Worm (Caenorhabditis elegans): ENCODE results near the gene arrd-16.

The arrd-16 gene

DNA sequence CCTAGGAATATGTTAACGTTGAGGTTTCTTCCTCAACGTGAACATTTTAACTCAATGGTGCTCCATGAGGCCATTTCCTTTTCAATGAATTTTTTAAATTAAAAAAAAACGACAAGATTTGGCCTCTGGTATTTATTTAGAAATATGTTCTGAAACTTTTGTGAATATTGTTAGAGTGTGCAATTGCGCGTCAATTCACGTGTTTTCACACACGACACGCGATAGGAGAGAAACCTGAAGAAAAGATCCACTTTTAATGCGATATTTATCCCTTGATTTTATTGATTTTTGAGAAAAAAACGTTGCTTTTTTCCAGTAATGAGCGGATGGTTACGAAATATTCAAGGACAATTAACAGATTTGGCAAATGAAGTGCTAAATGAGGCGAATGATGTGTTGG is 14.7 kb downstream of the arrd-16 start, which contains the start of gene sql-1:
Gene sql-1, plus strand, starts transcription at position 313 of the 400 bp plus-strand sequence.
- TF ChIP-seq zag-1 (tag; optimal IDR thresholded peaks at IDR 0.05) (no peak), hmg-11 (tag; optimal IDR thresholded peaks at IDR 0.05) (peak; percentile 34), daf-12 (tag; optimal IDR thresholded peaks at IDR 0.05) (no peak), nhr-11 (tag; optimal IDR thresholded peaks at IDR 0.05) (no peak), nfya-1 (tag; optimal IDR thresholded peaks at IDR 0.05; ENCODE audit: insufficient read depth) (peak; percentile 42), ama-1 (optimal IDR thresholded peaks at IDR 0.05) (no peak), unc-39 (tag; optimal IDR thresholded peaks at IDR 0.05) (no peak), unc-62 (GFP tag; optimal IDR thresholded peaks at IDR 0.05) (no peak), lin-39 (tag; optimal IDR thresholded peaks at IDR 0.05) (no peak), ceh-9 (tag; optimal IDR thresholded peaks at IDR 0.05) (no peak), nhr-67 (tag; optimal IDR thresholded peaks at IDR 0.05) (no peak), snpc-4 (tag; optimal IDR thresholded peaks at IDR 0.05) (no peak), ceh-28 (tag; optimal IDR thresholded peaks at IDR 0.05) (no peak), pha-4 (tag; optimal IDR thresholded peaks at IDR 0.05) (no peak), sea-2 (GFP tag; optimal IDR thresholded peaks at IDR 0.05) (no peak), fkh-2 (tag; optimal IDR thresholded peaks at IDR 0.05) (no peak), aly-2 (tag; optimal IDR thresholded peaks at IDR 0.05) (no peak), ZK546.5 (tag; optimal IDR thresholded peaks at IDR 0.05) (no peak)

DNA sequence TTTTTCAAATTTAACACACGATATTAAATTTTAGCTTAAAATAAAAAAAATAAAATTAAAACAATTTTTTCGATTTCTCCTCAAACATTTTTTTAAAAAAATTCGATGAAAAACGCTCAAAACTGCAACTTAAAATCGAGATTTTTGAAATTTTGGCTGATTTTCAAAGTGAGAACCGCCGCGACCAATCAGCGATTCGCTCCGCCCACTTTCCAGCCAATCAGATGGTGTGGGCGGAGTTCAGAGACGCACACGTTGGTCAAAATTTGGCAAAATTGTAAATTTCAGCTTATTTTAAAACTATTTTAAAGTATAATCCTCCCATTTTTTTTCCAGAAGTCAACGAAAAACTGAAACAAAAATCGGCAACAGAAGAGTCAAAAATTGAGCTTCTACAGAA is 26.0 kb downstream of the arrd-16 start:
- TF ChIP-seq daf-12 (tag; optimal IDR thresholded peaks at IDR 0.05) (no peak), ZK546.5 (tag; optimal IDR thresholded peaks at IDR 0.05) (no peak), nfya-1 (tag; optimal IDR thresholded peaks at IDR 0.05; ENCODE audit: insufficient read depth) (peak; percentile 70), ama-1 (optimal IDR thresholded peaks at IDR 0.05) (no peak)

DNA sequence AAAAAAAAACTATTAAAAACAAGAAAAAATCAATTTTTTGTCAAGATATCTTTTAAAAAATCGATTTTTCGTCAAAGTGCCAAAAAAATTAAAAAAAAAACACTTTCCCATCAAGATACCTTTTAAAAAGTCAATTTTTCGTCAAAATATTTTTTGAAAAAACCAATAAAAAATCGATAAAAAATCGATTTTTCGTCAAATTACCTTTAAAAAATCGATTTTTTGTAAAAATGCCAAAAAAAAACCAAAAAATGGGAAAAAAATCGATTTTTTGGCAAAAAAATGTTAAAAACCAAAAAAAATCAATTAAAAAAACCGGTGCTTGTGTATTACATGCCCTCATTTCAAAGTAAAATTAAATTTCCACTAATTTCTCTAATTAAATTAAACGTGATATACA is 33.1 kb downstream of the arrd-16 start:
- no peak for TF ChIP-seq nhr-25 (tag; optimal IDR thresholded peaks at IDR 0.05)
- no peak for TF ChIP-seq nhr-43 (tag; optimal IDR thresholded peaks at IDR 0.05; ENCODE audit: poor library complexity, severe bottlenecking)
- peak; percentile 93 for TF ChIP-seq ceh-28 (tag; optimal IDR thresholded peaks at IDR 0.05)
- TF ChIP-seq ceh-82 (tag; optimal IDR thresholded peaks at IDR 0.05), result no peak

DNA sequence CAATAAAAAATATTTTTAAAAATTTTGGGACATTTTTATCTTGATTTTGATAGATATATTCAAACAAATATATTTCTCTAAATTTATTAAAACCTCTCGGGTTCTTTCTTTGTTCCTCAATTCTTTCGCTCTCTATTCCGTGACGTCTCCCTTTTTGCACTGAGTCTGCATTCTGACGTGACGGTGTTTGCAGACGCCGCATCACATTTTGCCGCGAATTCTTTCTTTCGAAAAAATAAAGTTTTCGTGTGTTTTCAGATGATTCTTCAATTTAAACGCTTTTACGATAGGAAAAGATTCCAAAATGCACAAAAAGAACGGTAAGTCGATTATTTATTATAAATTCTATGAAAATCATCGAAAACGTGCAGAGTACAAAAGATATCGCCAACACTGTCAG is 43.5 kb downstream of the arrd-16 start:
- TF ChIP-seq nhr-28 (tag; optimal IDR thresholded peaks at IDR 0.05) (no peak), fos-1 (tag; optimal IDR thresholded peaks at IDR 0.05) (no peak), snpc-4 (tag; optimal IDR thresholded peaks at IDR 0.05) (no peak), nfya-1 (tag; optimal IDR thresholded peaks at IDR 0.05; ENCODE audit: insufficient read depth) (peak; percentile 54), nhr-77 (tag; optimal IDR thresholded peaks at IDR 0.05) (no peak), R02D3.7 (tag; optimal IDR thresholded peaks at IDR 0.05) (no peak), jun-1 (tag; optimal IDR thresholded peaks at IDR 0.05) (peak; percentile 13), nhr-23 (tag; optimal IDR thresholded peaks at IDR 0.05) (no peak), nhr-237 (tag; optimal IDR thresholded peaks at IDR 0.05) (no peak), lin-39 (tag; optimal IDR thresholded peaks at IDR 0.05) (no peak), mdl-1 (tag; optimal IDR thresholded peaks at IDR 0.05) (no peak), lsy-12 (tag; optimal IDR thresholded peaks at IDR 0.05) (no peak), nhr-67 (tag; optimal IDR thresholded peaks at IDR 0.05) (no peak), fkh-10 (GFP tag; optimal IDR thresholded peaks at IDR 0.05) (no peak), pha-4 (tag; optimal IDR thresholded peaks at IDR 0.05) (peak; percentile 47), nhr-43 (tag; optimal IDR thresholded peaks at IDR 0.05; ENCODE audit: poor library complexity, severe bottlenecking) (no peak), sea-2 (GFP tag; optimal IDR thresholded peaks at IDR 0.05) (no peak), ztf-11 (tag; optimal IDR thresholded peaks at IDR 0.05) (no peak), unc-62 (GFP tag; optimal IDR thresholded peaks at IDR 0.05) (no peak), lin-15B (tag; optimal IDR thresholded peaks at IDR 0.05) (peak; percentile 44), ceh-16 (tag; optimal IDR thresholded peaks at IDR 0.05) (no peak), elt-2 (tag; optimal IDR thresholded peaks at IDR 0.05) (peak; percentile 19), ceh-9 (tag; optimal IDR thresholded peaks at IDR 0.05) (no peak), ama-1 (optimal IDR thresholded peaks at IDR 0.05) (no peak), eor-1 (tag; optimal IDR thresholded peaks at IDR 0.05) (no peak), pqm-1 (tag; optimal IDR thresholded peaks at IDR 0.05) (no peak), aly-2 (tag; optimal IDR thresholded peaks at IDR 0.05) (no peak), skn-1 (tag; optimal IDR thresholded peaks at IDR 0.05) (no peak), mml-1 (tag; optimal IDR thresholded peaks at IDR 0.05) (no peak), nhr-11 (tag; optimal IDR thresholded peaks at IDR 0.05) (no peak), elt-3 (tag; optimal IDR thresholded peaks at IDR 0.05) (no peak), egl-5 (tag; optimal IDR thresholded peaks at IDR 0.05) (no peak), egl-27 (tag; optimal IDR thresholded peaks at IDR 0.05) (no peak), tbx-2 (tag; optimal IDR thresholded peaks at IDR 0.05) (no peak), nhr-12 (tag; optimal IDR thresholded peaks at IDR 0.05) (no peak), fkh-2 (tag; optimal IDR thresholded peaks at IDR 0.05) (no peak), hmg-11 (tag; optimal IDR thresholded peaks at IDR 0.05) (peak; percentile 78), zag-1 (tag; optimal IDR thresholded peaks at IDR 0.05) (no peak)

All from whole organism, L3 larva.